Worm (Caenorhabditis elegans) whole organism, mixed stage, embryonic: ENCODE results near the gene Y69H2.9.

Experiments
- M03D4.4 ChIP-seq: sonication (generic microtip); optimal IDR thresholded peaks from 2 replicates; lab custom pipeline; 2017; ENCODE audit warnings: mild to moderate bottlenecking, missing genetic modification characterization, missing compliant biosample characterization
- blmp-1 ChIP-seq: fragments of 150-350 bp; optimal IDR thresholded peaks from 2 replicates; lab custom pipeline; 2014; ENCODE audit warnings: missing biosample characterization, missing genetic modification characterization
- ceh-39 ChIP-seq: fragments of 150-350 bp; optimal IDR thresholded peaks from 2 replicates; lab custom pipeline; 2014; ENCODE audit warnings: missing biosample characterization, missing genetic modification characterization
- ceh-43 ChIP-seq: fragments of 200-800 bp; sonication (Bioruptor generic); optimal IDR thresholded peaks from 2 replicates; lab custom pipeline; 2018; ENCODE audit warnings: mild to moderate bottlenecking, missing genetic modification characterization, moderate library complexity, missing compliant biosample characterization
- ceh-83 ChIP-seq: fragments of 200-800 bp; sonication (Bioruptor generic); optimal IDR thresholded peaks from 2 replicates; lab custom pipeline; 2018; ENCODE audit warnings: mild to moderate bottlenecking, missing genetic modification characterization, missing compliant biosample characterization
- ces-1 ChIP-seq: fragments of 150-350 bp; optimal IDR thresholded peaks from 2 replicates; lab custom pipeline; 2014; ENCODE audit warnings: missing biosample characterization, missing genetic modification reagents, missing genetic modification characterization
- cnd-1 ChIP-seq: fragments of 200-800 bp; sonication (Bioruptor generic); optimal IDR thresholded peaks from 2 replicates; lab custom pipeline; 2018; ENCODE audit warnings: mild to moderate bottlenecking, missing genetic modification characterization, missing compliant biosample characterization
- drap-1 ChIP-seq: fragments of 200-800 bp; sonication (Bioruptor generic); optimal IDR thresholded peaks from 3 replicates; lab custom pipeline; 2018; ENCODE audit warnings: mild to moderate bottlenecking, missing genetic modification characterization, missing compliant biosample characterization
- elt-1 ChIP-seq: sonication (generic microtip); optimal IDR thresholded peaks from 2 replicates; lab custom pipeline; 2017; ENCODE audit warnings: missing genetic modification characterization, mild to moderate bottlenecking, missing compliant biosample characterization, antibody characterized with exemption, moderate library complexity, borderline replicate concordance; ENCODE audit not compliant: insufficient read depth
- elt-3 ChIP-seq: fragments of 150-350 bp; optimal IDR thresholded peaks from 2 replicates; lab custom pipeline; 2014; ENCODE audit warnings: missing biosample characterization, missing genetic modification characterization
- flh-1 ChIP-seq: fragments of 200-800 bp; sonication (Bioruptor generic); optimal IDR thresholded peaks from 2 replicates; lab custom pipeline; 2018; ENCODE audit warnings: mild to moderate bottlenecking, missing genetic modification characterization, moderate library complexity, missing compliant biosample characterization
- hlh-1 ChIP-seq: fragments of 150-350 bp; optimal IDR thresholded peaks from 2 replicates; lab custom pipeline; 2014; ENCODE audit warnings: missing biosample characterization, missing genetic modification reagents, missing genetic modification characterization
- lin-13 ChIP-seq: fragments of 150-350 bp; optimal IDR thresholded peaks from 2 replicates; lab custom pipeline; 2014; ENCODE audit warnings: missing biosample characterization, missing genetic modification characterization
- lin-32 ChIP-seq: fragments of 200-800 bp; sonication (Bioruptor generic); optimal IDR thresholded peaks from 2 replicates; lab custom pipeline; 2018; ENCODE audit warnings: mild to moderate bottlenecking, missing genetic modification characterization, missing compliant biosample characterization
- lsy-2 ChIP-seq: fragments of 150-350 bp; optimal IDR thresholded peaks from 2 replicates; lab custom pipeline; 2014; ENCODE audit warnings: missing biosample characterization, missing genetic modification characterization
- mab-5 ChIP-seq: fragments of 150-350 bp; optimal IDR thresholded peaks from 2 replicates; lab custom pipeline; 2014; ENCODE audit warnings: missing biosample characterization, missing genetic modification characterization
- mep-1 ChIP-seq: fragments of 150-350 bp; optimal IDR thresholded peaks from 2 replicates; lab custom pipeline; 2017; ENCODE audit warnings: missing biosample characterization, missing genetic modification reagents, missing genetic modification characterization, inconsistent platforms
- mls-2 ChIP-seq: sonication (generic microtip); optimal IDR thresholded peaks from 2 replicates; lab custom pipeline; 2016; ENCODE audit warnings: mild to moderate bottlenecking, missing genetic modification characterization, moderate library complexity, missing compliant biosample characterization
- nhr-237 ChIP-seq: fragments of 150-350 bp; optimal IDR thresholded peaks from 2 replicates; lab custom pipeline; 2014; ENCODE audit warnings: missing biosample characterization, missing genetic modification characterization
- nhr-28 ChIP-seq: fragments of 150-350 bp; optimal IDR thresholded peaks from 2 replicates; lab custom pipeline; 2014; ENCODE audit warnings: missing biosample characterization, missing genetic modification characterization
- nhr-76 ChIP-seq: sonication (generic microtip); optimal IDR thresholded peaks from 2 replicates; lab custom pipeline; 2017; ENCODE audit warnings: missing biosample characterization, missing genetic modification characterization
- pha-4 ChIP-seq: fragments of 150-350 bp; optimal IDR thresholded peaks from 2 replicates; lab custom pipeline; 2018; ENCODE audit warnings: missing biosample characterization, missing genetic modification reagents, missing genetic modification characterization
- sem-2 ChIP-seq: fragments of 200-800 bp; sonication (Bioruptor generic); optimal IDR thresholded peaks from 2 replicates; lab custom pipeline; 2018; ENCODE audit warnings: mild to moderate bottlenecking, missing genetic modification characterization, missing compliant biosample characterization
- snpc-4 ChIP-seq: fragments of 150-350 bp; optimal IDR thresholded peaks from 2 replicates; lab custom pipeline; 2014; ENCODE audit warnings: missing biosample characterization, missing genetic modification characterization
- sptf-1 ChIP-seq: sonication (generic microtip); optimal IDR thresholded peaks from 2 replicates; lab custom pipeline; 2017; ENCODE audit warnings: mild to moderate bottlenecking, missing genetic modification characterization, moderate library complexity, missing compliant biosample characterization
- unc-120 ChIP-seq: sonication (generic microtip); optimal IDR thresholded peaks from 2 replicates; lab custom pipeline; 2017; ENCODE audit warnings: missing genetic modification characterization, missing compliant biosample characterization; ENCODE audit not compliant: poor library complexity, severe bottlenecking
- unc-39 ChIP-seq: fragments of 150-350 bp; optimal IDR thresholded peaks from 2 replicates; lab custom pipeline; 2014; ENCODE audit warnings: missing biosample characterization, missing genetic modification characterization
- unc-62 ChIP-seq: fragments of 150-350 bp; optimal IDR thresholded peaks from 2 replicates; lab custom pipeline; 2014; ENCODE audit warnings: missing biosample characterization, missing genetic modification reagents, missing genetic modification characterization
- ztf-11 ChIP-seq: fragments of 150-350 bp; optimal IDR thresholded peaks from 2 replicates; lab custom pipeline; 2014; ENCODE audit warnings: missing biosample characterization, missing genetic modification characterization

Y69H2.9 gene

DNA sequence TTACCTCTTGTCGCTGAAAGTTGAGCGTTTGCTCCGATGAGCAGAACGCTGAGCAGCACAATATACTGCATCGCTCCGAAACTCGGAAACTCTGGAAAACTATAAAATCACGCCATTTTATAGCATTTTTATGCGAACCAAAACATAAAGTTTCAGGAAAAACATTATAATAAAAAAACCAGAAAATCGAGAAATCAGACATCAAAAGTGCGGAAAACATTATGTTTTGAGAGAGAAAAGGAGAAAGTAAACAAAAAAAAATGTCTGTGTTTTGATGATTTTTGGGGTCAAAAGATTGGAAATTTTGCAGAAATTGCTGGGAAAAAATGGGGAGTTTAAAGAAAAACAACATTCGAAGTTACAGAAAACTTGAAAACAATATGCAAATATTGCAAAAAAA, 37.3 kb upstream of the Y69H2.9 start, which contains the start of gene Y69H2.3:
Gene Y69H2.3 (minus strand): TSS at position 101 of the 400 bp plus-strand sequence.
- no peak for TF ChIP-seq nhr-237
- TF ChIP-seq blmp-1 (tag; lab: Kevin White, UChicago): no peak
- no peak for TF ChIP-seq nhr-28 (tag; lab: Kevin White, UChicago)
- no peak for TF ChIP-seq sptf-1 (tag; lab: Kevin White, UChicago)
- TF ChIP-seq mep-1: no peak
- no peak for TF ChIP-seq hlh-1
- no peak for TF ChIP-seq unc-62 (GFP tag; lab: Kevin White, UChicago)
- no peak for TF ChIP-seq ceh-39 (tag; lab: Kevin White, UChicago)
- TF ChIP-seq lsy-2 (tag; lab: Kevin White, UChicago): no peak
- TF ChIP-seq drap-1 (GFP tag; lab: Kevin White, UChicago): no peak
- TF ChIP-seq ceh-43 (GFP tag; lab: Kevin White, UChicago): no peak

DNA sequence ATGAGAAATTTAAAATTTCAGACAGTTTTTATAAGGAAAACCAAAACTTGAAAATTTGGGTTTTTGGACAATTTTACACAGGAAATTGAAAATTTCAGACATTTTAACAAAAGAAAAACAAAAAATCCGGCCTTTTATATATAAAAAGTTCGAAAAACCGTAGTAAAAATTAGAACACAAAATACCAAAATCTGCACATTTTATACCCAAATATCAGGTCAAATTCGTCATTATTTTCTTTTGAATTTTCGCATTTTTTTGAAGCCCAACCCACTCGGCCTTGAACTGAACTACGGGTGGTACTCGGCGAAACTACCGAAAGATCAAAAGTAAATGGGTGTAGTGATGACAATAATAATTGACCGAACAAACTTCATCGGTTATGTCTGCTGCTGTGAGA, 34.2 kb upstream of the Y69H2.9 start:
- TF ChIP-seq M03D4.4 (tag; lab: Kevin White, UChicago) (no peak), ztf-11 (tag; lab: Kevin White, UChicago) (no peak), ceh-83 (GFP tag; lab: Kevin White, UChicago) (no peak), hlh-1 (no peak), lsy-2 (tag; lab: Kevin White, UChicago) (no peak), ces-1 (GFP tag; lab: Kevin White, UChicago) (no peak)

DNA sequence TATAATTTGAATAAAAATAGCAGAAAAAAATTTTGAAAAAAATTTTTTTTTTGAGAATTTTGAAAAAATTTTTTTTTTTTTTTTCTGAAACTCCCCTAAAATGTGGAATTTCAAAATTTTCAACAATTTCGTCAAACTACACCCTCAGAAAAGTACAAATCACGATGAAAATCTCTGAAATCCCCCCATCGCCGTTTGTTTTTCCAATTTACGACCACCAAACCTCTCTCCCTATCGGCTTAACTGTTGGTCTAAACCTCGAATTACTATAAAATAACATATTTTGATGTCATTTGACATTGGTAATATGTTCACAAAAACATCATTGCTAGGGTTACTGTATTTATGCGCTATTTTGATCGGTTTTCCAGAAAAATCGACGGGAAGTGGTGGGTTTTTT, 31.3 kb upstream of the Y69H2.9 start, which contains the start of gene Y69H2.10:
Gene Y69H2.10 (plus strand): TSS at position 301 of the 400 bp plus-strand sequence.
- TF ChIP-seq flh-1 (no peak), snpc-4 (tag; lab: Kevin White, UChicago) (no peak), ces-1 (GFP tag; lab: Kevin White, UChicago) (no peak), nhr-76 (tag; lab: Kevin White, UChicago) (no peak)

DNA sequence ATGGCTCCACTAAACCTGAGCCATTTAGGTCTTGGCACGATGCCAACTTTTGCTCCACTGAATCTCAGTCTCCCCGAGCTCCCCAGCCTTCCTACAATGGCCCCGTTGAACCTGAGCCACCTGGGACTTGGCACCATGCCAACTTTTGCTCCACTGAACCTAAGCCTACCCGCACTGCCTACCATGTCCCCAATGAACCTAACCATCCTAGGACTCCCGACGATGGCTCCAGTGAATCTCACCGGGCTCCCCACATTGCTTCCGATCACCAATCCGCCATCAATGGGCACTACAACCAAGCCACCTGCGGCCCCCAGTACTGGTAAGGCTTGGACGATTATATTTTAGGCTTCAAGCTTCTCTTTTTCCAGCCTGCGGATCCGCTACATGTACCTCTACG, 29.5 kb upstream of the Y69H2.9 start:
- no peak for TF ChIP-seq unc-62 (GFP tag; lab: Kevin White, UChicago)
- no peak for TF ChIP-seq mls-2 (tag; lab: Kevin White, UChicago)
- TF ChIP-seq lin-13 (tag; lab: Kevin White, UChicago): no peak
- TF ChIP-seq ceh-43 (GFP tag; lab: Kevin White, UChicago): no peak
- TF ChIP-seq cnd-1 (tag; lab: Kevin White, UChicago): no peak

DNA sequence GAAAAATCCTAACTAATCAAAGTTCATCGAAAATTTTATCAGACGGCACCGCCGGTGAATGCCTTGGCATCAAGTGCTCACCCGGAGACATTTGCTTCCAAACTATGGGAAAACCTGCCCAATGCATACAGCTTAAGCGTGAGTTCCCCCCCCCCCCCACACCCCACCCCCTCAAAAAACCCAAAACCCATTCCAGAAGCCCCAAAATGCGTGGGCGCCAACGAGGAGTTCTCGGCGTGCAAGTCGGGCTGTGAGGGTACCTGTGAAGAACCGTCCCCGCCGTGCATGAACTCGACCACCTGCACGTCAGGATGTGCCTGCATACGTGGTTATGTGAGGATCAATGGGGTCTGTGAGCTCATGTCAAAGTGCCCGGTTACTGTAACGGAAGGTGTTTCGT, 27.0 kb upstream of the Y69H2.9 start:
- no peak for TF ChIP-seq mls-2 (tag; lab: Kevin White, UChicago)
- TF ChIP-seq ceh-39 (tag; lab: Kevin White, UChicago): no peak
- TF ChIP-seq drap-1 (GFP tag; lab: Kevin White, UChicago): peak; percentile 52

DNA sequence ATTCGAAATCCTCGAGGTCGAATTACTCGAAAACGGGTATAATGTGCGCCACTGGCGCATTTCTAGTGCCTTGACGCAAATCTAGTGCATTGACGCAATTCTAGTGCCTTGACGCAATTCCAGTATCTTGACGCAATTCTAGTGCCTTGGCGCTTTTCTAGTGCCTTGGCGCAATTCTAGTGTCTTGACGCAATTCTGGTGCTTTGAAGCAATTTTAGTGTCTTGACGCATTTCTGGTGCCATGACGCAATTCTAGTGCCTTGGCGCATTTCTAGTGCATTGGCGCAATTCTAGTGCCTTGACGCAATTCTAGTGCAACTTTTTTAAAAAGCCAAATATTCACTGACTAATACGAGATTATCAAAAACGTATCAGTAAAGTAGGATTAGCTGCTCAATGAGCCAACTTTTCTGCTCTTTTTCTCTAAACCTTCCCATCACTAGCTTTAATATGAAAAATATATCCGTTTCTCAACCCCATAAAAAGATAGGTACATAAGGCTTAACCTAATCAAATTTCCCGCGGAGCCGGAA, 16.8 kb upstream of the Y69H2.9 start, which contains the start of gene Y69H2.17:
Gene Y69H2.17 (plus strand): TSS at position 483 of the 533 bp plus-strand sequence.
- no peak for TF ChIP-seq hlh-1
- no peak for TF ChIP-seq ceh-39 (tag; lab: Kevin White, UChicago)
- TF ChIP-seq unc-120 (tag; lab: Kevin White, UChicago): no peak
- TF ChIP-seq ces-1 (GFP tag; lab: Kevin White, UChicago): peak; percentile 28
- TF ChIP-seq, all 35 proteins: peak for 1

DNA sequence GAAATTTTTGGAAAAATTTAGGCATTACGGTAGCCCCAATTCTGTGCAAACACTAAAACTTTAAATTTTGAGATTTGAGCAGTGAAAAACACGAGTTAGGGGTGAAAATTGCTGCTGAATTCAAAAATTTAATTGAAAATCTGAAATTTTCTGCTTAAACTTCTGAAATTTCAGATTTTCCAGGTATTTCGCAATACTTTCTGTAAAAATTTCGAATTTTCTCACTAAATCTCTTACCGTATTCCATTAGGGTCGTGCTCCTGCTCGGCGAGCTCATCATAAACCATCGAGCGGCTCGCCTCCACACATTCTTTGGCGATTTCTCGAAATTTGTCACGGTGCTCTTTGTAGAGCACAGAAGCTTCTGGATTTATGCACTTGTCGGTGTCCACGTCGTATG, 14.0 kb upstream of the Y69H2.9 start:
- TF ChIP-seq nhr-76 (tag; lab: Kevin White, UChicago) (no peak), mab-5 (tag; lab: Kevin White, UChicago) (no peak), elt-3 (tag; lab: Kevin White, UChicago) (no peak), blmp-1 (tag; lab: Kevin White, UChicago) (no peak), ceh-43 (GFP tag; lab: Kevin White, UChicago) (no peak), elt-1 (no peak), sem-2 (GFP tag; lab: Kevin White, UChicago) (no peak), ceh-83 (GFP tag; lab: Kevin White, UChicago) (no peak), sptf-1 (tag; lab: Kevin White, UChicago) (no peak), pha-4 (tag; lab: Kevin White, UChicago) (no peak), ceh-39 (tag; lab: Kevin White, UChicago) (no peak), mls-2 (tag; lab: Kevin White, UChicago) (no peak), lin-13 (tag; lab: Kevin White, UChicago) (no peak), unc-39 (no peak), flh-1 (no peak), snpc-4 (tag; lab: Kevin White, UChicago) (no peak), hlh-1 (no peak), drap-1 (GFP tag; lab: Kevin White, UChicago) (no peak), mep-1 (no peak), lin-32 (GFP tag; lab: Kevin White, UChicago) (no peak)
